Worm (Caenorhabditis elegans) whole organism, L1 larva: ENCODE measurements around the gene F59G1.4.
A peak's percentile ranks its signal among the peaks of the same experiment; 100 is the strongest.
"Not testable (repeated sequence)": the region's sequence is repeated elsewhere in the genome, so short reads cannot be mapped to it uniquely, and the experiment has no call there.

Source experiments
- aha-1 ChIP-seq: fragments of 150-350 bp; optimal IDR thresholded peaks from 2 replicates; lab custom pipeline; 2014; ENCODE audit warnings: missing biosample characterization, missing genetic modification characterization
- alr-1 ChIP-seq: fragments of 200-800 bp; sonication (Bioruptor generic); optimal IDR thresholded peaks from 2 replicates; lab custom pipeline; 2018; ENCODE audit warnings: borderline replicate concordance, mild to moderate bottlenecking, missing genetic modification characterization, missing compliant biosample characterization
- blmp-1 ChIP-seq: fragments of 150-350 bp; optimal IDR thresholded peaks from 2 replicates; lab custom pipeline; 2014; ENCODE audit warnings: missing biosample characterization, missing genetic modification characterization
- ceh-63 ChIP-seq: fragments of 200-800 bp; sonication (Bioruptor generic); optimal IDR thresholded peaks from 2 replicates; lab custom pipeline; 2018; ENCODE audit warnings: mild to moderate bottlenecking, missing genetic modification characterization, missing compliant biosample characterization
- ceh-8 ChIP-seq: fragments of 200-800 bp; sonication (Bioruptor generic); optimal IDR thresholded peaks from 2 replicates; lab custom pipeline; 2018; ENCODE audit warnings: mild to moderate bottlenecking, missing genetic modification characterization, moderate library complexity, missing compliant biosample characterization
- ceh-82 ChIP-seq, 3 experiments: fragments of 150-350 bp in 1 of 3; sonication (generic microtip) in 2 of 3; optimal IDR thresholded peaks; 2 replicates each; lab custom pipeline; 2014 to 2017; ENCODE audit warnings: missing biosample characterization in 3 of 3, missing genetic modification characterization in 3 of 3
- ceh-90 ChIP-seq: sonication (generic microtip); optimal IDR thresholded peaks from 2 replicates; lab custom pipeline; 2016; ENCODE audit warnings: missing genetic modification characterization, missing compliant biosample characterization
- dpl-1 ChIP-seq, 3 experiments: fragments of 150-350 bp in 2 of 3; sonication (generic microtip) in 1 of 3; optimal IDR thresholded peaks; 2 replicates each; lab custom pipeline; 2014 to 2017; ENCODE audit warnings: missing biosample characterization in 3 of 3, missing genetic modification characterization in 3 of 3, missing genetic modification reagents in 3 of 3
- efl-1 ChIP-seq, 4 experiments: fragments of 150-350 bp; optimal IDR thresholded peaks in 3 of 4; peaks in 1 of 4; 1 replicate in 1 of 4; 2 replicates in 3 of 4; lab custom pipeline; 2014; ENCODE audit warnings: missing biosample characterization in 2 of 4, missing genetic modification characterization in 2 of 4, missing genetic modification reagents in 2 of 4
- efl-3 ChIP-seq: fragments of 200-800 bp; sonication (Bioruptor generic); optimal IDR thresholded peaks from 2 replicates; lab custom pipeline; 2018; ENCODE audit warnings: mild to moderate bottlenecking, missing genetic modification characterization, missing compliant biosample characterization
- egl-27 ChIP-seq, 2 experiments: fragments of 150-350 bp in 1 of 2; sonication (generic microtip); optimal IDR thresholded peaks; 3 replicates each; lab custom pipeline; 2017 to 2018; ENCODE audit warnings: missing biosample characterization in 2 of 2, missing genetic modification characterization in 2 of 2, missing genetic modification reagents in 2 of 2
- elt-3 ChIP-seq, 6 experiments: fragments of 150-350 bp in 1 of 6; sonication (generic microtip); optimal IDR thresholded peaks; 2 replicates each; lab custom pipeline; 2017 to 2018; ENCODE audit warnings: missing biosample characterization in 6 of 6, missing genetic modification characterization in 6 of 6, inconsistent platforms in 1 of 6
- grh-1 ChIP-seq: fragments of 200-800 bp; sonication (Bioruptor generic); IDR thresholded peaks from 2 replicates; pipeline ENCODE4 v1.3.6; 2022; ENCODE audit warnings: missing genetic modification reagents, missing genetic modification characterization, missing compliant biosample characterization
- hlh-4 ChIP-seq: sonication (generic microtip); optimal IDR thresholded peaks from 2 replicates; lab custom pipeline; 2016; ENCODE audit warnings: mild to moderate bottlenecking, missing genetic modification characterization, missing compliant biosample characterization
- jun-1 ChIP-seq: fragments of 150-350 bp; optimal IDR thresholded peaks from 2 replicates; lab custom pipeline; 2014; ENCODE audit warnings: missing biosample characterization, missing genetic modification reagents, missing genetic modification characterization
- lin-13 ChIP-seq: fragments of 150-350 bp; optimal IDR thresholded peaks from 2 replicates; lab custom pipeline; 2014; ENCODE audit warnings: missing biosample characterization, missing genetic modification reagents, missing genetic modification characterization
- lin-14 ChIP-seq: fragments of 200-800 bp; sonication (Bioruptor generic); optimal IDR thresholded peaks from 2 replicates; lab custom pipeline; 2018; ENCODE audit warnings: mild to moderate bottlenecking, missing genetic modification characterization, moderate library complexity, missing compliant biosample characterization
- lin-35 ChIP-seq, 2 experiments: fragments of 150-350 bp; optimal IDR thresholded peaks; 2 replicates each; lab custom pipeline; 2014; ENCODE audit warnings: missing biosample characterization in 2 of 2, missing genetic modification characterization in 2 of 2, missing genetic modification reagents in 2 of 2
- lir-3 ChIP-seq: sonication (generic microtip); optimal IDR thresholded peaks from 2 replicates; lab custom pipeline; 2016; ENCODE audit warnings: mild to moderate bottlenecking, missing genetic modification characterization, moderate library complexity, missing compliant biosample characterization; ENCODE audit not compliant: poor library complexity
- lsy-2 ChIP-seq, 2 experiments: fragments of 150-350 bp; optimal IDR thresholded peaks; 2 replicates each; lab custom pipeline; 2014; ENCODE audit warnings: missing biosample characterization in 2 of 2, missing genetic modification characterization in 2 of 2
- mdl-1 ChIP-seq, 2 experiments: fragments of 150-350 bp; optimal IDR thresholded peaks; 2 replicates each; lab custom pipeline; 2014 to 2017; ENCODE audit warnings: missing biosample characterization in 2 of 2, missing genetic modification characterization in 2 of 2, inconsistent platforms in 1 of 2
- mef-2 ChIP-seq: fragments of 150-350 bp; optimal IDR thresholded peaks from 2 replicates; lab custom pipeline; 2014; ENCODE audit warnings: missing biosample characterization, missing genetic modification characterization
- mep-1 ChIP-seq: fragments of 150-350 bp; optimal IDR thresholded peaks from 2 replicates; lab custom pipeline; 2014; ENCODE audit warnings: missing biosample characterization, missing genetic modification characterization
- nhr-19 ChIP-seq: fragments of 200-800 bp; sonication (Bioruptor generic); conservative IDR thresholded peaks from 2 replicates; pipeline ENCODE4 v1.3.6; 2022; ENCODE audit warnings: missing genetic modification characterization, missing compliant biosample characterization
- nhr-237 ChIP-seq: fragments of 150-350 bp; optimal IDR thresholded peaks from 2 replicates; lab custom pipeline; 2014; ENCODE audit warnings: missing biosample characterization, missing genetic modification characterization
- nhr-47 ChIP-seq: sonication (generic microtip); optimal IDR thresholded peaks from 2 replicates; lab custom pipeline; 2016; ENCODE audit warnings: mild to moderate bottlenecking, missing genetic modification characterization, moderate library complexity, missing compliant biosample characterization
- nhr-71 ChIP-seq: sonication (generic microtip); optimal IDR thresholded peaks from 2 replicates; lab custom pipeline; 2016; ENCODE audit warnings: mild to moderate bottlenecking, missing genetic modification characterization, moderate library complexity, missing compliant biosample characterization
- nhr-85 ChIP-seq: sonication (generic microtip); peaks from one replicate; lab custom pipeline; 2016; ENCODE audit warnings: missing genetic modification characterization, inconsistent platforms, missing compliant biosample characterization
- nhr-90 ChIP-seq: sonication (generic microtip); optimal IDR thresholded peaks from 2 replicates; lab custom pipeline; 2016; ENCODE audit warnings: mild to moderate bottlenecking, missing genetic modification characterization, missing compliant biosample characterization; ENCODE audit not compliant: poor library complexity
- pax-3 ChIP-seq: fragments of 200-800 bp; sonication (Bioruptor generic); optimal IDR thresholded peaks from 2 replicates; lab custom pipeline; 2018; ENCODE audit warnings: mild to moderate bottlenecking, missing genetic modification characterization, moderate library complexity, missing compliant biosample characterization
- rnt-1 ChIP-seq: sonication (generic microtip); optimal IDR thresholded peaks from 2 replicates; lab custom pipeline; 2016; ENCODE audit warnings: mild to moderate bottlenecking, missing genetic modification characterization, moderate library complexity, missing compliant biosample characterization
- skn-1 ChIP-seq: fragments of 150-350 bp; optimal IDR thresholded peaks from 2 replicates; lab custom pipeline; 2014; ENCODE audit warnings: missing biosample characterization, missing genetic modification characterization
- snu-23 ChIP-seq: sonication (generic microtip); optimal IDR thresholded peaks from 2 replicates; lab custom pipeline; 2016; ENCODE audit warnings: missing genetic modification characterization, missing compliant biosample characterization
- swsn-7 ChIP-seq: sonication (generic microtip); optimal IDR thresholded peaks from 2 replicates; lab custom pipeline; 2016; ENCODE audit warnings: missing genetic modification characterization, missing compliant biosample characterization
- tbx-2 ChIP-seq: sonication (generic microtip); optimal IDR thresholded peaks from 2 replicates; lab custom pipeline; 2016; ENCODE audit warnings: missing genetic modification characterization, missing compliant biosample characterization
- unc-130 ChIP-seq: fragments of 150-350 bp; optimal IDR thresholded peaks from 2 replicates; lab custom pipeline; 2017; ENCODE audit warnings: missing biosample characterization, missing genetic modification characterization, inconsistent platforms
- unc-86 ChIP-seq: sonication (generic microtip); optimal IDR thresholded peaks from 2 replicates; lab custom pipeline; 2016; ENCODE audit warnings: missing genetic modification characterization, missing compliant biosample characterization
- vab-15 ChIP-seq: sonication (generic microtip); optimal IDR thresholded peaks from 2 replicates; lab custom pipeline; 2017; ENCODE audit warnings: missing genotype, mild to moderate bottlenecking, missing genetic modification characterization, missing compliant biosample characterization
- zag-1 ChIP-seq: fragments of 150-350 bp; optimal IDR thresholded peaks from 2 replicates; lab custom pipeline; 2014; ENCODE audit warnings: missing biosample characterization, missing genetic modification characterization
- ztf-11 ChIP-seq, 2 experiments: sonication (generic microtip); optimal IDR thresholded peaks; 2 replicates each; lab custom pipeline; 2016 to 2017; ENCODE audit warnings: missing genetic modification characterization in 2 of 2, missing biosample characterization in 1 of 2, missing compliant biosample characterization in 1 of 2
- ztf-4 ChIP-seq: fragments of 150-350 bp; optimal IDR thresholded peaks from 2 replicates; lab custom pipeline; 2014; ENCODE audit warnings: missing biosample characterization, missing genetic modification characterization

The F59G1.4 gene

DNA sequence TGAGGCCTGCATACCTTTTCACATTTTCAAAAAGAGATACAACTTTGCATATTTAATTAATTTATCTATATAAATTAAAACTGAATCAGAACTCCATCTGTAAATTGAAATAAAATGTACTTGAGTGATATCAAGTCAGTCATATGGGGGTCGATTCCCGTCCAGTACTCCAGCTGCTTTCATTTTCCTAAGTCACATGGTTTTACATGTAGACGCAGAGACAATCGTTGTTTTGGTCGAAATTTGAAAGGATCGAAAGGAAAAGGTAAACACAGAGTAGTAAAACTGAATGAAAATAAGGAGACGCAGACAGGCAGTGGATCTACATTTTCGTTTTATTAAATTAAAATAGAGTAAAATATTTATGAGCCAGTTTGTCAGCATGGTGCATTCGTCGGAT is 21.8 kb upstream of the F59G1.4 start (continued):
- peak; percentile 47; the same call in 1 of the 2 replicates for TF ChIP-seq nhr-19 (GFP tag; lab: Robert Waterston, UW)
- no peak for TF ChIP-seq ztf-4 (tag; lab: Kevin White, UChicago)
- TF ChIP-seq jun-1 (tag; lab: Kevin White, UChicago) = no peak
- peak; percentile 1 for TF ChIP-seq lin-13 (GFP tag; lab: Kevin White, UChicago)
- no peak for TF ChIP-seq ztf-11 (tag; optimal IDR thresholded peaks at IDR 0.05; lab: Kevin White, UChicago)
- no peak for TF ChIP-seq ceh-90 (tag; lab: Kevin White, UChicago)
- peak; percentile 43 for TF ChIP-seq ceh-8
- TF ChIP-seq nhr-47 = no peak
- peak; percentile 70 for TF ChIP-seq snu-23 (GFP tag; lab: Kevin White, UChicago)
- TF ChIP-seq blmp-1 (tag; lab: Kevin White, UChicago) = peak; percentile 98
- TF ChIP-seq hlh-4 (tag; lab: Kevin White, UChicago) = no peak
- TF ChIP-seq tbx-2 (tag; lab: Kevin White, UChicago) = no peak
- no peak for TF ChIP-seq aha-1 (tag; lab: Kevin White, UChicago)
- TF ChIP-seq pax-3 = no peak
- peak; percentile 17 to 74 for TF ChIP-seq lin-35 (GFP tag; optimal IDR thresholded peaks at IDR 0.05; lab: Kevin White, UChicago)
- TF ChIP-seq, all 84 proteins: peak for 24

DNA sequence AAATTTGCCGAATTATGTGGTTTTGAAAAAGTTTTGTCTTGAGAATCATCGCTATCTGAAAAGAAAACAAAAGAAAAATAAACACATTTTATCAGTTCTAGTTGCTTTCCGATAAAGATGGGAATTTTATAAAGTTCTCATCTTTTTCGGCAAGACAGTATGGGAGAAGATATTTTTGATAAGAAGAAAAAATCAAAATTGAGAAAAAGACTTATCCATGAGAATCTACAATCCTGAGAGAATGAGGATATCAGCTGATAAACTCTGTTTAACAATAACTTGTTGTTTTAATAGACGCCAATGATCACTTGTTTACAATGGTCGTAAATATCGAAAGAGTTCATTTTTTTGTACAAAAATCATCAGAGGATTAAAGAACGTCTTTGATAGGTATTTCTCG is 19.9 kb upstream of the F59G1.4 start, which contains the start of gene F55C12.6:
F55C12.6 (minus strand) TSS at position 101 of the 400 bp plus-strand sequence.
- TF ChIP-seq lir-3 (no peak), hlh-4 (tag; lab: Kevin White, UChicago) (no peak), mep-1 (tag; lab: Kevin White, UChicago) (no peak), skn-1 (tag; lab: Kevin White, UChicago) (no peak), unc-86 (no peak), alr-1 (tag; lab: Kevin White, UChicago) (no peak), swsn-7 (tag; lab: Kevin White, UChicago) (no peak), zag-1 (no peak), ceh-8 (no peak), ceh-82 (tag; optimal IDR thresholded peaks at IDR 0.05; lab: Kevin White, UChicago) (no peak), lin-13 (GFP tag; lab: Kevin White, UChicago) (no peak), efl-1 (optimal IDR thresholded peaks at IDR 0.05; lab: Kevin White, UChicago) (no peak), efl-1 (GFP tag; optimal IDR thresholded peaks at IDR 0.05 in 1 of 2; lab: Kevin White, UChicago) (no peak)

DNA sequence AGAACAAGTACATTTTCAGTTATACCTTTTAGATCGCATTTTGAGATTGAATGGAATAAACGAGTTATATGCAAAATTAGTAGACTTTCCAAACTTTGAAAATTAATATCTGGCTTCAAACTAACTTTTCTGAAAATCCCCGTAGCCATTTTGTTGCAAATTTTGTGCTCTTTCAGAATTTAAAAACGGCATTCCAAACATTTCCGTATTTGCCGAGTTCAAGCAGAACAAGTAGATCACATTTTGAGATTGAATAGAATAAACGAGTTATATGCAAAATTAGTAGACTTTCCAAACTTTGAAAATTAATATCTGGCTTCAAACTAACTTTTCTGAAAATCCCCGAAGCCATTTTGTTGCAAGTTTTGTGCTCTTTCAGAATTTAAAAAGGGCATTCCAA is 19.5 kb upstream of the F59G1.4 start, which contains the start of gene F55C12.2:
F55C12.2 (plus strand) TSS at position 301 of the 400 bp plus-strand sequence.
- not testable (repeated sequence) for TF ChIP-seq mdl-1, elt-3, ceh-82 (tag; optimal IDR thresholded peaks at IDR 0.05; lab: Kevin White, UChicago)

DNA sequence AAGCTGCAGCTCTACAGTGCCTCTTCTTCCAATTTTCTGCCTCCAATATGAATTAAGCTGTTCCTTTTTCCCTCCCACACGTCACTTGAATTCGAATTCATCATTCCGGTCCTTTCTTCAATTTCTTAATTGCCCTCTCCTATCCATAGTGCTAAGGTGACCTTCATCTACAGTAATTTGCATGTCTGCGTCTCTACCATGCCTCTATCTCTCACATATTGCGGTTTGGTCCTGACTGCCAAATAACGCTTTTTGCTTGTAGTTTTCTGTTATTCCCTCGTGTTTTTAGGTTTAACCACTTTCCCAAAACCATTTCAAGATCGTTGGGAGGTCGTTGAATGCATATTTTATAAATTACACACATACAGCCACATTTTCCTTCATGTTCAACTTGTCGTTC is 15.3 kb upstream of the F59G1.4 start:
- no peak for TF ChIP-seq alr-1 (tag; lab: Kevin White, UChicago)
- TF ChIP-seq snu-23 (GFP tag; lab: Kevin White, UChicago) = peak; percentile 32
- TF ChIP-seq grh-1 (GFP tag; lab: Robert Waterston, UW) = peak; percentile 55; the same call in 1 of the 2 replicates
- no peak for TF ChIP-seq ztf-11 (tag; optimal IDR thresholded peaks at IDR 0.05; lab: Kevin White, UChicago)
- peak; percentile 19 for TF ChIP-seq vab-15
- peak in 1 of 2 experiments; percentile 2 for TF ChIP-seq efl-1 (optimal IDR thresholded peaks at IDR 0.05; lab: Kevin White, UChicago)
- TF ChIP-seq efl-1 (GFP tag; optimal IDR thresholded peaks at IDR 0.05 in 1 of 2; lab: Kevin White, UChicago) = peak in 1 of 2 experiments; percentile 33
- no peak for TF ChIP-seq ceh-63 (GFP tag; lab: Kevin White, UChicago)
- peak; percentile 8 for TF ChIP-seq nhr-71 (tag; lab: Kevin White, UChicago)
- TF ChIP-seq efl-3 (GFP tag; lab: Kevin White, UChicago) = no peak
- TF ChIP-seq dpl-1 (GFP tag; optimal IDR thresholded peaks at IDR 0.05; lab: Kevin White, UChicago) = no peak
- TF ChIP-seq nhr-19 (GFP tag; lab: Robert Waterston, UW) = 0 out of 2 replicates have a peak, but pooled peaks have one; percentile 5
- peak; percentile 86 for TF ChIP-seq nhr-85 (tag; lab: Kevin White, UChicago)
- TF ChIP-seq egl-27 (tag; optimal IDR thresholded peaks at IDR 0.05; lab: Kevin White, UChicago) = no peak
- no peak for TF ChIP-seq nhr-237 (tag; lab: Kevin White, UChicago)
- TF ChIP-seq elt-3 (tag; optimal IDR thresholded peaks at IDR 0.05; lab: Kevin White, UChicago) = peak in 1 of 6 experiments; percentile 31
- TF ChIP-seq rnt-1 (tag; lab: Kevin White, UChicago) = peak; percentile 21
- TF ChIP-seq lin-35 (GFP tag; optimal IDR thresholded peaks at IDR 0.05; lab: Kevin White, UChicago) = peak in 1 of 2 experiments; percentile 19
- no peak for TF ChIP-seq unc-130 (tag; lab: Kevin White, UChicago)
- no peak for TF ChIP-seq nhr-90 (tag; lab: Kevin White, UChicago)
- TF ChIP-seq mef-2 (tag; lab: Kevin White, UChicago) = no peak
- TF ChIP-seq mep-1 (tag; lab: Kevin White, UChicago) = peak; percentile 51
- TF ChIP-seq blmp-1 (tag; lab: Kevin White, UChicago) = peak; percentile 63
- TF ChIP-seq lin-14 (GFP tag; lab: Kevin White, UChicago) = peak; percentile 63
- peak; percentile 4 to 31 for TF ChIP-seq lsy-2 (tag; optimal IDR thresholded peaks at IDR 0.05; lab: Kevin White, UChicago)
